Worm (Caenorhabditis elegans) whole organism, L4/young adult: ENCODE measurements around the gene nspa-9.
A peak's percentile ranks its signal among the peaks of the same experiment; 100 is the strongest.

Source experiments
- W03F9.2 ChIP-seq: fragments of 150-350 bp; optimal IDR thresholded peaks from 2 replicates; lab custom pipeline; 2014; ENCODE audit warnings: missing biosample characterization, missing genetic modification characterization
- dao-5 ChIP-seq: sonication (generic microtip); optimal IDR thresholded peaks from 2 replicates; lab custom pipeline; 2016; ENCODE audit warnings: missing genotype, missing genetic modification characterization, moderate library complexity, missing compliant biosample characterization
- him-1 ChIP-seq: sonication (generic microtip); optimal IDR thresholded peaks from 2 replicates; lab custom pipeline; 2016; ENCODE audit warnings: missing genotype, missing genetic modification reagents, missing genetic modification characterization, missing compliant biosample characterization

The nspa-9 gene

DNA sequence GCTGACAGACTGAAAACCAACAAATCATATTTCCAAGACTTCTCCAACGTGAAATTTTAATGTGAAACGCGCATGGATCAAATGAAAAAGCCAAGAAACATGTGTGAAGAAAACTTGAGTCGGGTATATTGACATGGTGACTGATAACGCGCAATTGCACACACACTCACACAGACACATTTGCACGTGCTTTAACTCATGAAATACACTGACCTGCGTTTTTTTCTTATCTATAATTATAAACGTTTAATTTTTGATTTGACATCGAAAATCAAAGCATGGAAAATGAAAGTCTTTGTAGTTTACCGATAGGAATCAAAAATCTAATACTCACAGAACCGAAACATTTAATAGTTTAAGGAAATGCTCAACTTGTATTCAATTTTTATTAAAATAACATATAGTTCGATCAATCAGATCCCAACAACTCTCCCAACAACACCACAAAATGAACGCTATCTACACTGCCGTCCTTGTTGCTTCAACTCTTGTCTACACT is at the start of gene nspa-9:
nspa-9 (plus strand) TSS at position 449 of the 499 bp plus-strand sequence.
- no peak for TF ChIP-seq W03F9.2
- TF ChIP-seq dao-5 (tag; lab: Kevin White, UChicago) = no peak
- no peak for TF ChIP-seq him-1 (tag; lab: Kevin White, UChicago)

DNA sequence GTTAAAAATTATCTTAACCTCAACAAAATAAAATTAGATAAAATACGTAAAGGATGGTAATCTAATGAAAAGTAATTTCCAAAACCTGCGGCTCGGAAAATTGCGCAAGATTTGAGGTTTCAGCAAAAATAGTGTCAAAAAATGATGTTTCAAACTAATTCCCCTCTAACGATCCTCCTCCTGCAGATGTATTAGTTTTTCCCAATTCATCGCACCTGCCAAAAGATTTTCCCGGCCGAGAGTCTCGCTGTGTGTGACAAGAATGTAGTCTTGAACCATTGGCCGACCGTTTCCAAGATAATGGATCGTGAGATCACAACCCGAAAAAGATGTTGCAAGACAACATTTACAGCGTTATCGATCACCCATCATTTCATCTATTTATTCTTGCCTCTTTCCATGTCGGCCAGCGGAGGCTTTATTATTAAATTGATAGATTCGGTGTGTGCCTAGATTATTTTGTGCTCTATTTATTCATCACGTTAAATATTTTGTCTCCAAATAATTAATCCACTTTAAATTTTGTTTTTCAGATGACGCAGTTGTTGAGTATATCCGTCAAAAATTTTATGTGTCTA is 48.7 kb upstream of the nspa-9 start, which contains the start of the genes C44C10.10 and C44C10.5:
C44C10.10 (plus strand) TSS at position 301 of the 578 bp plus-strand sequence.
C44C10.5 (plus strand) TSS at position 528 of the 578 bp plus-strand sequence.
- TF ChIP-seq dao-5 (tag; lab: Kevin White, UChicago) = no peak
- no peak for TF ChIP-seq W03F9.2
- no peak for TF ChIP-seq him-1 (tag; lab: Kevin White, UChicago)

DNA sequence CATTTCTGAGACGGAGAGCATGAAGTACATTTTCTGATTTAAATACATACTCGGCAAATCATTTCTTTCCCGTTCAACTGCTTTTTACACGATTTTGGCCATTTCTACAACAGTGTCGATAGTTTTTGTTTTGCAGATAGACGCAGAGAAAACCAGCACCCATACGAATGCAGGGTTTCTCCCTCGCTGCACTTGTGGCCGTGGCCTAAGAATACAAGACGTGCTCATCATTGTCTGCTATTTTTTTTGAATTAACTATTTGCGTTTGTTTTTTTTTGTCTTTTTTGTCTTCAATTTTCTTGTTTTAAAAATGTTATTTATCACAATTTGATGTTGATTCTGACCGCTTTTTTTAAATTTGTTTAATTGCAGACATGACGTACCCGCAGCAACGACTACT is 45.8 kb upstream of the nspa-9 start, which contains the start of gene smcl-1:
smcl-1 (plus strand) TSS at position 373 of the 400 bp plus-strand sequence.
- TF ChIP-seq dao-5 (tag; lab: Kevin White, UChicago) = no peak
- no peak for TF ChIP-seq W03F9.2
- TF ChIP-seq him-1 (tag; lab: Kevin White, UChicago) = no peak

DNA sequence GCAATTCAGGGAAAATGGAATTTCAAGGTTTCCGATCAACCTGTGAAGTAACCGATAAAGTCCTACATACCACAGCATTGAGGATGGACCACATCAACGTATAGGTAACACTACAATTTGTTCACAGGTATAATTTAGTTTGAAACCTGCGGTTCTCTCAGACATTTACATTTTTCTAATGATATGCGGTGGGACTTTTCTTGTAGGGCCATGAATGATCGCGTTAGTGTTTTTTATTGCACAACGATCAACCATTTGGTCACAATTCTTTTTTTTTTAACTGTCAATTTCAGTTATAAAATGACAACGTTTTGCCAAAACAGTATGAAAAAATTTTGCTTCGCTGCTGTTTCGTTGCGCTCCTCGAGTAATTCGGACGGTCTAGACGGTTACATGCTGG is 42.2 kb upstream of the nspa-9 start, which contains the start of gene C44C10.12:
C44C10.12 (plus strand) TSS at position 301 of the 400 bp plus-strand sequence.
- no peak for TF ChIP-seq W03F9.2
- TF ChIP-seq dao-5 (tag; lab: Kevin White, UChicago) = no peak
- TF ChIP-seq him-1 (tag; lab: Kevin White, UChicago) = no peak

DNA sequence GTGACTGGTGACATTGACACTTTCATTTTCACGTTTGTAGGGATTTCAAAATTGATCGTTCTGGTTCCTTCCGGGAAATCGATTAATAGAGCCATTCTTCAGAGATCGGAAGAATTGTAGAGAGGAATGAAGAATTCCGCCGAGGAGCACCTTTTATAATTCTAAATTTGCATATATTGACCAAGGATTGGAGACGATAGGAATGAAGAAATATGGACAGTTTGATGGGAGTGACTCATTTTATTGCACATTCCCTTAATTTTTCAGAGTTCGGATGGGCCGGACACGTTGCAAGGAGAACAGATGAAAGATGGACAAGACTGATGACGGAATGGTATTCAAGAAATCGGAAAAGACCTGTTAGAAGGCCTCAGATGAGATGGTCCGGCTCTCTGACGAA is 38.6 kb upstream of the nspa-9 start, which contains the start of gene C44C10.15:
C44C10.15 (minus strand) TSS at position 101 of the 400 bp plus-strand sequence.
- TF ChIP-seq W03F9.2 (no peak), him-1 (tag; lab: Kevin White, UChicago) (no peak), dao-5 (tag; lab: Kevin White, UChicago) (no peak)

DNA sequence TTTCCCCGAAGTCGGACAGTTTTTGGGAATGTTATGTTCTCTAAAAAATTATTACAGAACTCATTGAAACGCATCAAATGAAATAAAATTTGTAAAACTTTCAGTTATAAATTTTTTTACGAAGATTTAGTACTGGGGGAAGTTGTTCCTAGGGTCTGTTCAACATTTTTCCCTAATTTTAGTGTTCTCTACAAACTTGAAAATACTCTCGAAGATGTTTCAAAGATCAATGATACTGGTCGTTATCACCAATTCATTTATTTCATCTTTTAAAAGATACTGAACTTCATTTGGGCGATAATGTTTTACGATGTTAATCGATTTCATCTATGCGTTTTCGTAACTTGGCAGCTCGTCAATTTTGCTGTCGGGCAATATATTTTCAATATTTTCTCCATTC is 36.6 kb upstream of the nspa-9 start, which contains the start of gene C44C10.3:
C44C10.3 (plus strand) TSS at position 301 of the 400 bp plus-strand sequence.
- TF ChIP-seq dao-5 (tag; lab: Kevin White, UChicago) (no peak), W03F9.2 (no peak), him-1 (tag; lab: Kevin White, UChicago) (no peak)

DNA sequence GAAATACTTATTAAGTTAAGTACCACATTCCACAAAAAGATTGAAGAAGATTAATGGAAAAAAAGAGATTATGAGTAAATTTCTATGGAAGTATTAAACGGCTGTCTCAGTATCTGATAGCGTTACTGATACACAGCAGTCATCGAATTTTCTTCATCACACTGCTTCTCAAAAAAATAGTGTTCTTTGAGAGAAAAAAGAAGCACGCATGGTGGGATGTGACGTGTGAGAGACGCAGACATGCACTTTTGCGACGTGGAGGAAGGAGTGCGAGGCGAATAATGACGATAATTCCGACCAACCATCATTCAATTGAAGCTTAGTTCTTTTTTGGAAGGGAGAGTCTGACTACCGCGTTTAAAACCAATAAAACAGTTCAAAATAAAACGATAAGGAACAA is 28.6 kb upstream of the nspa-9 start, which contains the start of gene C44C10.11:
C44C10.11 (minus strand) TSS at position 115 of the 400 bp plus-strand sequence.
- TF ChIP-seq dao-5 (tag; lab: Kevin White, UChicago) (no peak), W03F9.2 (peak; percentile 16), him-1 (tag; lab: Kevin White, UChicago) (no peak)

DNA sequence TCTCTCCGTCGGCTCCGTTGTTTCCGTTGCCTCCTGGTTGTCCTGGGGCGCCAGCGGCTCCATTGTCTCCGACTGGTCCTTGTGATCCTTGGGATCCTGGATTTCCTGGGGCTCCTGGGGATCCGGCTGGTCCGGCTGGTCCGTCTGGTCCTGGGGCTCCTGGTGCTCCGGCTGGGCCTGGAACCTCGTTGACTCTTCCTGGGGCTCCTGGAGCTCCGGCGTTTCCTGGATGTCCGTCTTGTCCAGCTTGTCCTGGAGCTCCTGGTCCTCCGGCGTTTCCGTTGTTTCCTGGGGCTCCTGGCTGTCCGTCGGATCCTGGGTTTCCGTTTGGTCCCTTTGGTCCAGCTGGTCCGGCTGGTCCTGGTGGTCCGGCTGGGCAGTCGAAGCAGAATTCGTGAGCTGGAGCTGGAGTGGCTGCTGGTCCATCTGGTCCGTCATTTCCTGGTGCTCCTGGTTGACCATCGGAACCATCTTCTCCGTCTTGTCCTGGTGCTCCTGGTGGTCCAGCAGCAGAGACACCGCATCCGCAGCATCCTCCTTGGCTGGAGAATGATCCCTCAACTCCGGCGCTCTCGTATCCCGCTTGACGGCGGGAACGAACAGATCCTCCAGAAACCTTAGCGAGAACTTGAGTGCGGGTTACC is 27.3 kb upstream of the nspa-9 start:
- TF ChIP-seq him-1 (tag; lab: Kevin White, UChicago) (no peak), dao-5 (tag; lab: Kevin White, UChicago) (no peak), W03F9.2 (no peak)

DNA sequence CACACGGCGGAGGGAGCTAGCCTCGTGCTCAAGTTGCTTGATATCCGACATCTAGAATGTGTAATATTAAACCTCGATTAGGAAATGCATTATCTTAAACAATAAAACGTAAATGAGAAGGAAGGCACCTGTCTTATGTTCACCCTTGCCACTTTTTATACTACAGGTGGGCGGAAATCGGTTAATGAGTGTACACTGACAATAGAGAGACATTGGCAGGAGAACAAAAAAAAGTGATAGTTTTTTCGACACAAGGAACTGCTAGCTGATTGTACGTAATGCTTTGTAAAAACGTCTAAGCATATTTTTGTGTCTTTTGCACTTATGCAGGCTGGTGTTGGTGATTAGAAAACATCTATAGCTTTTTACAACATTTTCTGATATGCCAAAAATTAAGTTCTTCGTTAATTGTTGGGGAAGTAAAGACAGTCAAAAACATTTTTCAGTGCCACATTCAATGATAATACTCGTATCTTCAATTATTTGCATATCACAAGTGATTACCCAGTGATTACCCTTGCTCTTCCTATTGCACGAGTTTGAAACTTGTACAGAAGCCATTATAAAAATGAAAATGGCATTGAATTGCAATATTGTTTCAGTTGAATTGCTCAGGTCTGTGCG is 26.5 kb upstream of the nspa-9 start, which contains the start of gene col-180:
col-180 (minus strand) TSS at position 51 of the 624 bp plus-strand sequence.
- TF ChIP-seq him-1 (tag; lab: Kevin White, UChicago) (no peak), dao-5 (tag; lab: Kevin White, UChicago) (no peak), W03F9.2 (no peak)

DNA sequence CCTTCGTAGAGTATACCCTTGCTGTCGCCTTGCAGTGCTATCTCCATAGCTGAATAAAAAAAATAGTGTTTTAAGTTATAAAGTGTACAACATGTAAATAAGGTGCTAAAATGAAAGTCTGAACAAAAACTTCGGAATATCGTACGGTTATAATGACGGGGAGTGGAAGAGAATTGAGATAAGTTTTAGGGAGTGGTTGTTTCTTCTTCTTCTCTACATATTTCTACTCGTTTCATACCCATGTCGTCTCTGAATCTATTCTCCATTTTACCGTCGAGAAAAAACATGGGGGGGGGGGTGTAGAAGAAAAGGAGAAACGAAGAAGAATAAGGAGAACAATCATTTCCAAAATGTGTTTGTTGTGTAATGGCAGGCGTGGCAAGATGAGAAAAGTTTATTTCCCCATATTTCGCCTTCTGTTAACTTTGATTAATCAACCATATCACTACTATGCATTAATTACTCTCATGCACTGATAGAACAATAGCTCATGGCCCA is 22.3 kb upstream of the nspa-9 start, which contains the start of gene C44C10.9:
C44C10.9 (minus strand) TSS at position 51 of the 498 bp plus-strand sequence.
- TF ChIP-seq him-1 (tag; lab: Kevin White, UChicago) (no peak), dao-5 (tag; lab: Kevin White, UChicago) (no peak), W03F9.2 (no peak)

DNA sequence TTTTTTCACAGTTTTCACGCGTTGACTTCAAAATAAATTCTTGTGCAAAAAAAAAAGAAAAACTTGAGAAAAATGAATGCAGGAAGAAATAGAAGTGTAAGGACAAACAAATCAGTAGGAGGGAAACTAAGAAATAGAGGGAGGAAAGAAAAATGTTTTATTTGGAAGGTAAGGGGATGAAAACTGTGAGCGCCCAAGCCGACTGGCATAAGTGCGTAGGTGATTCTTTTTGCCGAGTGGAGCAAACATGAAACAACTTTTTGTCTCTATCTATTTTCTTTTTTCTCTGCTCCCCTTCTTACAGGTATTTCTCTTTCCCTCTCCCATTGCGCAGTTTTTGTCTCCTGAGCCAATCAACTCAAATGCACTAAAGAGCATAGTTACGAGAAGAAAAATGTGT is 20.1 kb upstream of the nspa-9 start:
- TF ChIP-seq dao-5 (tag; lab: Kevin White, UChicago) (no peak), him-1 (tag; lab: Kevin White, UChicago) (no peak), W03F9.2 (no peak)

DNA sequence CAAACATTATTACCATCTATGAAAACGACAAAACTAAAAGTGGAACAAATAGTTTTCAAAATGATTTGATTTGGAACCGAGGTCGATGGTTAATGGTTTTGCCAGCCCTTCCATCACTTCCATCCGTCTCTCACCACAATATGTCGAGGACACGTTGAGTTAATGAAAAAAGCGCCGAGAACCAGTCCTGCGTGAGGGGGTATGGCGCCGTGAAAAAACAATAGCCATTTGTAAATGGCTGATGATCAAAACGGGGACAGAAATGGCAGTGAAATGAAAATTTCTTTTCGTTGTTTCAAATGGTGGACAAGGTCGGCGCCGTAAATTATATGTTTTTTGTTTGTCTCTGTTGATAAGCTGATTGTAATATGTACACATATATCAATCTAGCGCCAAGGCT is 18.8 kb upstream of the nspa-9 start:
- TF ChIP-seq dao-5 (tag; lab: Kevin White, UChicago) = no peak
- TF ChIP-seq him-1 (tag; lab: Kevin White, UChicago) = no peak
- no peak for TF ChIP-seq W03F9.2

DNA sequence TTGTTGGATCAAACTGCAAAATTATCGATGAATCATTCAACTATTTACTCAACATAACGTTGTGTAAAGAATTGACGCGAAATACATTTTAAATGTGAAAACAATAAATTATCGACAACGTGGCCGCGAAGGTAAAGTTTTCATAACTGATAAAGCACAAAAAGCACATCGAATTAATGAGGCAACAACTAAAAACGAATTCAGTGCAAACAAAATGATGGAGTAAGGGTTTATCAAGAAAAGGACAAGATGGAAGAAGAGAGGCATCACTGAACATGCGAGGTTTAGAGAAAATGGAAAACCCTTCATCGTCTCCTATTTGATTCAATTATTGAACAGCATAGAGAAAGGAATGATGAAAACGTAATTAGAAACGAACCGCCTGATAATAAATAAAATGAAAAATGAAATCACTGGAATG is 15.1 kb upstream of the nspa-9 start, which contains the start of gene D1053.4:
D1053.4 (minus strand) TSS at position 20 of the 421 bp plus-strand sequence.
- no peak for TF ChIP-seq W03F9.2
- TF ChIP-seq him-1 (tag; lab: Kevin White, UChicago) = no peak
- TF ChIP-seq dao-5 (tag; lab: Kevin White, UChicago) = no peak
